Fruit fly (Drosophila melanogaster) whole organism: ENCODE measurements around the gene Sgs8.

Source experiments
- CG8478 ChIP-seq: fragments of >200 bp; optimal IDR thresholded peaks from 2 replicates; lab custom pipeline; 2018; ENCODE audit warnings: inconsistent platforms
- Dll ChIP-seq: fragments of >200 bp; optimal IDR thresholded peaks from 2 replicates; lab custom pipeline; 2017
- EcR ChIP-seq, 2 experiments: fragments of >200 bp; optimal IDR thresholded peaks; 2 replicates each; lab custom pipeline; 2017; ENCODE audit warnings: missing biosample characterization in 2 of 2, missing genetic modification characterization in 2 of 2, missing genetic modification reagents in 2 of 2
- pan ChIP-seq: fragments of >200 bp; optimal IDR thresholded peaks from 2 replicates; lab custom pipeline; 2017
- psq ChIP-seq: fragments of >200 bp; optimal IDR thresholded peaks from 2 replicates; lab custom pipeline; 2017
- usp ChIP-seq: fragments of >200 bp; optimal IDR thresholded peaks from 2 replicates; lab custom pipeline; 2017; ENCODE audit warnings: missing biosample characterization, missing genetic modification characterization, mixed read lengths

The Sgs8 gene

DNA sequence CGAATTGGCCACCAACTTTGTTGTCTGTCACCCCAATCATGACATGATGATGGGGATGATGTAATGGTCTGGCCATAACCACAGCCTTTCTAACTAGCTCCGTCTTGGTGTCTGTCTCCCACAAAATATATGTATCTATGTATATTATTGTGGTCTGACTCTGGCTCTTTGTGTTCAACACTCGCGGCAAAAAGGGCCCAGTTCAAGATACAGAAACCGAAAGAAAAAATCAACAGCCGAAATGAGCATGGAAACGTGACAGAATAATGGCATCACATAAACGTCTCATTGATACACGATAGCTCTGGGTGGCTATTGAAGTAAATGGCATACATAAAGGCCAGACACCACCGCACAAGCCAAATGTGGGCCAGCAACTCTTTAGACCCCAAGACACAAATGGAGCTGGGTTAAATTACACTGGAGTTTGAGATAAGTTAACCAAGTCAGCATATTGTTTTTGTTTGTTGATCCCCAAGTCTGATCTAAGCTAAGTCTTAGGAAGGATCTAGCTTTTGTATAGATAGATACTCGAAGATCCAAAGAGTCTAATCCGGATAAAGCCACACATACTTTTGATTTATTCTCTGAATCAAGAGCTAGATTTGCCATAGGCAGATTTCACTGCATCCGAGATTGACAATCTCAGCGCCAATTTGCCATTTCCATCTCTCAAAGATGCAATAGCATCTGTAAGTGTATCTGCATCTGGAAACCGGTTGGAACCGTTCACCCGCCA is 23.0 kb upstream of the Sgs8 start:
- no peak for TF ChIP-seq usp
- no peak for TF ChIP-seq CG8478 (lab: Kevin White, UChicago)
- TF ChIP-seq psq (lab: Kevin White, UChicago) = no peak
- TF ChIP-seq EcR (GFP tag; optimal IDR thresholded peaks at IDR 0.05; lab: Kevin White, UChicago) = no peak
- TF ChIP-seq pan (lab: Kevin White, UChicago) = no peak
- no peak for TF ChIP-seq Dll (lab: Kevin White, UChicago)

DNA sequence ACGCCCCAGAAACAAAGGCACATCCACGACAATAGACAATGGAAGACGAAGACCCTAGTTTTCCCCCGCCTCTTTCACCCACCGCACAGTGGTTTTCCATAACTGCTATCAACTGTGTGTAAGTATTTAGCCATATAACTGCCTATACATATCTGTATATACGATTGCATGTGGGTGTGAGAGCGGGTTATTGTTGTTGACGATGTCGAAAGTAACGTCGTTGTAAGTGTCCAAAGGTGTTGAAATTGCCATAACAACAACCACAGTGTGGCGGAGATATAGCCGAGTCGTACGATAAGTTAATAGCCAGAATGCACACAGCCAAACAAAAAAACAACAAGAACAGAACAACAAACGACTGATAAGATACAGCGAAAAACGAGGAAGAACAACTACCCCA is 22.1 kb upstream of the Sgs8 start:
- no peak for TF ChIP-seq pan (lab: Kevin White, UChicago)

DNA sequence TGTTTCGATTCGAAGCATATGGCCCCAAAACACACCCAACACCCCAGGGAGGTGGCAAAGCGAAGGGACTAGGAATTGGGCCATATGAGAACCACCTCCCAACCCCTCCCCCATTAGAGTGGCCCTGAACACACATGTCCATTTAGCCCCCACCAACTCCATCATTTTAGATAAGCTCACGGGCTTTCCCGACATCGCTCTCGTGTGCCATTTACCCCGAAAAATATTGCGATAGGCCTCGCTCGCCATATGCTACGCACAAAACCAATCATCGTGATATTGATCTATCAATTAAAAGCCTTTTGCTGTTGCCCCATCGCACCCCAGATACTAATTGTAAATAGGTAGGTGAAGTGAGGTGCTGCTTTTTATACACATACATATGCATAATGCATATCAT is 21.2 kb upstream of the Sgs8 start:
- TF ChIP-seq usp = no peak
- no peak for TF ChIP-seq psq (lab: Kevin White, UChicago)
- TF ChIP-seq Dll (lab: Kevin White, UChicago) = no peak
- TF ChIP-seq EcR (GFP tag; optimal IDR thresholded peaks at IDR 0.05; lab: Kevin White, UChicago) = no peak
- TF ChIP-seq pan (lab: Kevin White, UChicago) = no peak
- TF ChIP-seq CG8478 (lab: Kevin White, UChicago) = no peak

DNA sequence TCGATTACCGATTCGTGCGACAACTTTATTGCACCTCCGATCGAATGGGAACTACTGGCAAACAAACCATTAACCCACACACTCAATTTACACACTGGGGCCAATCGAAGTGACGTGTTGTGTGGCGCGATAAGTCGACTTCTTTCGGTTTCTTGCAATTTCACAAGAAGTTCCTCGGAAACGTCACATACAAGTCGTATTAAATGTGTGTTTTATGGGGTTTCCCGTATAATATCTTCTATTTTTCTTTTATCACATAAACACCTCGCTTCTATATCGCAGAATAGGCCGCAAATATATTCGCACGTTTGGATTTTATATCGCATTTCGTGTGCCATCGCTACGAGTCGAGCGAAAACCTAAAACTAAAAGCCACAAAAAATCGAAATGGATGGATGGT is 20.5 kb upstream of the Sgs8 start:
- TF ChIP-seq EcR (GFP tag; optimal IDR thresholded peaks at IDR 0.05; lab: Kevin White, UChicago) = no peak
- TF ChIP-seq usp = no peak
- no peak for TF ChIP-seq pan (lab: Kevin White, UChicago)
- no peak for TF ChIP-seq Dll (lab: Kevin White, UChicago)
- no peak for TF ChIP-seq CG8478 (lab: Kevin White, UChicago)
- TF ChIP-seq psq (lab: Kevin White, UChicago) = no peak

DNA sequence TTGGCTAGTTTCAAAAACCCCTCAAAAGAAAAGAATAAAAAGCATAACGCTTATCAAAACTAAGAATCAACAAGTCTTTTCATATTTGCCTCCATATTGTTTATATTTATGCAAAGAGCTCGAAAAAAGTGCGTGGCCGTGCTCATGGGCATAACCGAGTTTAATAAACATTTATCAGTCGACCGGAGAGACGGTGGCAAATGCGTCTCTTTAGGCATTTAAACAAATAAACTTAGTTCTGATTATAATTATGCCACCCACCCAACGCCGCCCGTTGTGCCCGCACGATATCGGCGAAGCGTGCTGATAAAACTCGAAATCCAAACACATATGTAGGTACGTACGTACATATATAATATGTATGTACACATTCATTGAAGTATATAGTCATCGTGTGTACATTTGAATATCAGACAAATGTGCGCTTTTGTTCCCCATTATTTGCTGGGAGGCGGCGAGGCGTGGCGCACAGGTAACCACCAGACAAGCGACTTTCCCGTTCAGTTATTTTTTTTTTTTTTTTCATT is 19.3 kb upstream of the Sgs8 start:
- no peak for TF ChIP-seq psq (lab: Kevin White, UChicago)
- no peak for TF ChIP-seq usp
- no peak for TF ChIP-seq pan (lab: Kevin White, UChicago)
- TF ChIP-seq CG8478 (lab: Kevin White, UChicago) = no peak
- TF ChIP-seq EcR (GFP tag; optimal IDR thresholded peaks at IDR 0.05; lab: Kevin White, UChicago) = no peak
- TF ChIP-seq Dll (lab: Kevin White, UChicago) = no peak

DNA sequence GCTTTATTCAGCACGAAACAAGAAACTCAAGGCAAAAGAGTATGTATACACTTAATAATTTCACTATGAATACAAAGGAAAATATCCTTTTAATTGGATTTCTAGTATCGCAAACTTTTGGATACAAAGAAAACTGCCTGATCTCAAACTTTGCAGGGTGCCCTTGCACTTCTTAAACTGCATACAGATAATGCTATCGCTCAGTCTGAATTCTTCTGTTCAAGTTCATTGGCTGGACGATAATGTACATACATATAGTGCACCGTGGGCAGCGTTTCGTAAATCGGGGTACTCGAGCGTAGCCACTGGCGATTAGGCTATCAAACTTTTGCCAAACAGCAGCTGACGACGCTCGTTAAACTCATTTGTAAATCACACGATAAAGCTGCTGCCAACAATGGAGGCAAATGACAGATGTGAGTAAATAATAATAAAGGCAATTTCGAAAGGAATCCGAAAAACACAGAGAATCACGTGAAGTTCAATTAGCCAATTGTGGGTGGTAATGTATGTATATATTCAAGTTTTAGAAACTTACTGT is 17.5 kb upstream of the Sgs8 start:
- TF ChIP-seq CG8478 (lab: Kevin White, UChicago) (no peak), EcR (GFP tag; optimal IDR thresholded peaks at IDR 0.05; lab: Kevin White, UChicago) (no peak), psq (lab: Kevin White, UChicago) (no peak), pan (lab: Kevin White, UChicago) (no peak), usp (no peak), Dll (lab: Kevin White, UChicago) (no peak)

DNA sequence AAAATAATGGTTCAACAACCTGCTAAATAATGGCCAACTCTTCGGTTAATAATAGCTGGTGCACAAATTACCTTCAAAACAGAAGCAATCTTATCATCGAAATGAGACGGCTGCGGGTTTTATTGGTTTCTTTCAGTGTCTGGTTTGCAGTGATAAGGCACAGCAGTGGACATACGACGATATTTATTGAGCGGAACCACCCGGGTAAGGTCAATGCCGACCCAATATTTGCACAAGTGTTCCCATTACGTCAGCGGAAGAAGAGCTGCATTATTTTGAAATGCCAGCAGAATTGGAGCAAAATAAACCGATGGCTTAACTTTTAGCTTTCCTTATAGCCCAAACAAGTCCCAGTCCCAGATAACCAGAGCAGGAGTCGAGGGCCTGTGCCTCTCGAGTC is 16.6 kb upstream of the Sgs8 start:
- TF ChIP-seq usp = no peak
- no peak for TF ChIP-seq Dll (lab: Kevin White, UChicago)
- no peak for TF ChIP-seq psq (lab: Kevin White, UChicago)
- no peak for TF ChIP-seq pan (lab: Kevin White, UChicago)
- no peak for TF ChIP-seq CG8478 (lab: Kevin White, UChicago)
- no peak for TF ChIP-seq EcR (GFP tag; optimal IDR thresholded peaks at IDR 0.05; lab: Kevin White, UChicago)

DNA sequence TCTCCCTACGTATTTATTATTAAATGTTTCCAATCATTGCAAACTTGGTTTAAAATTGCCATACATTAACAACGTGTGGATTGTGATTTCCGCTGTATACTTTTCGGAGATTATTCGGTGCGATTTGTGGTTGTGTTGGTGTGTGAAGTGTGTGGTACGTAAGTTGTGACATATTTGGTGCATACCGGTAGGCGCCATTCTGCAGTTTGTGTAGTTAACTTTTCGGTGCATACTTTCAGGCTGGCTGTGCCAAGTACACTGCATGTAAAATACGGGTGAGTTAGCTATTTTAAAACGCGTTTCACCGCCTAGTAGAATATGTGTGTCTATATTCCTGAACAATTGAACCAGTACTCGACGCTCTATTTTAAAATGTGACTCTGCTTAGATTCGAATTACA is 14.1 kb upstream of the Sgs8 start:
- TF ChIP-seq Dll (lab: Kevin White, UChicago) (no peak), psq (lab: Kevin White, UChicago) (no peak), EcR (GFP tag; optimal IDR thresholded peaks at IDR 0.05; lab: Kevin White, UChicago) (no peak), usp (no peak), CG8478 (lab: Kevin White, UChicago) (no peak), pan (lab: Kevin White, UChicago) (no peak)

DNA sequence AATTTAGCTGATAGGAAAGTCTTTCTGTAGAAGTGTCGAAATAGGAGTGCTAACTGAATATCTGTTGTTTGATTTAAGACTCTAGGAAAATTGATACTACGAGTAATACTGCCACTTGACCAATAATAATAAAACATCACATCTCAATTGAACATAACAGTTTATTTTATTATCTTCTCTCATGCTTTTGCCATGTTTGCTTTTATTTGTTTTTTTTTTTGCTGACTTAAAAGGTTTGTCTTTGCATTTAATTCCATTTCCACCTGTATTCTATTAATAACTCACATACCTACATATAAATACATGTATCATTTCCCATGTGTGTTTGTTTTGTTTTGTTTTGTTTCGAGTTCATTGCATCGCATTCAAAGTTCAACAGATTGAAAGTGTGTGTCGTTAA is 13.4 kb upstream of the Sgs8 start, which contains the start of the genes CG11714 and Fuca:
Gene CG11714 (minus strand): TSS at position 101 of the 400 bp plus-strand sequence.
Gene Fuca (minus strand): TSS at position 101 of the 400 bp plus-strand sequence.
- no peak for TF ChIP-seq pan (lab: Kevin White, UChicago)
- TF ChIP-seq Dll (lab: Kevin White, UChicago) = no peak
- no peak for TF ChIP-seq psq (lab: Kevin White, UChicago)
- no peak for TF ChIP-seq usp
- TF ChIP-seq CG8478 (lab: Kevin White, UChicago) = no peak
- no peak for TF ChIP-seq EcR (GFP tag; optimal IDR thresholded peaks at IDR 0.05; lab: Kevin White, UChicago)

DNA sequence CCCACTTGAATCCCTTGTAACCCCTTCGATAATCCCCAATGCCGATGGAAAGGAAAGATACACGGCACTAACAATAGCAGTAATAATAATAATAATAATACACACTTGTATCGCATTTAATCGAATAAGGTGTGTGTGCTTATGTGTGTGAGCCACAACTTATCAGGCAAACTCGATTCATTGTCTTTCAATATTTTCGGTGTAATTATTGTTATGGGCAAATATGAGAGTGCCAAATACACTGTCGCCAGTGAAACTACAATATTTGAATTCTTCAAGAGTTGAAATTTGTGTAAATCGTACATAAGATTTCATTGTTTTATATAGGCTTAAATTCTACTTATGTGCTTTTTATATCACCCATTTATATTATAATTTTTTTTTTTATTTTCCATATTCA is 7.0 kb upstream of the Sgs8 start:
- TF ChIP-seq psq (lab: Kevin White, UChicago) = no peak
- TF ChIP-seq CG8478 (lab: Kevin White, UChicago) = no peak
- no peak for TF ChIP-seq Dll (lab: Kevin White, UChicago)
- no peak for TF ChIP-seq EcR (GFP tag; optimal IDR thresholded peaks at IDR 0.05; lab: Kevin White, UChicago)
- no peak for TF ChIP-seq usp
- no peak for TF ChIP-seq pan (lab: Kevin White, UChicago)

DNA sequence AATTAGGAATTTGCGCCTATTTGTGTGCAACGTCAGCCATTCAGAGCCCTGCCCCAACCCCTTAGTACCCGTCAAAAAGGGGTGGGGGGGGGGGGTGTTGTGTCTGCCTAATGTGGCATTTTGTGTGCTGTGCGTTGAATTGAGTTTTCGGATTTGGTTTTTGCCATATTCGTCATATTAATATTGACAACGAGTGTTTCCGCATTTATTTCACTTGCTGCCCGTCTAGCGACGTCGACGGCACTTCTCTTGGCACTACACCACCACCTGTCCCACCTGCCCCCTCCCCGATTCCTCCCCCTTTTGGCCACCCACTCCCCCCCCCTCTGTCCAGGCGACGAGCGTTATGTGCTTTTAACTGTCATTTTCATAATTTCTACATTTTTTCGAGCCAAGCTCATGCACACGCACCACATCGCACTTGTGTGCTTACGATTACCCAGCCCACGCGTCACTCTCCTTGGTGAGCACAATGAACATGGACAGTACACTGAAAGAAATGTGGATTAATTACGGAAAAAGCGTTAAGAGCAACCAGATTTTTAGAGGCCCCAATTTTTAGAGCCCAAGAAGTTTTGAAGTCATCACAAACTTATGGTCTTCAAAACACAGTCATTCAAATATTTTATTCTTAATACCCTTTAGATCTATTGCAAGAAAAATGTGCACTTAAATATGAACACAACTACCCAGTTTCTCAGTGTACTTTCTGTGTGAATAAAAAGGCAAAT is 6.3 kb upstream of the Sgs8 start:
- TF ChIP-seq usp (no peak), Dll (lab: Kevin White, UChicago) (no peak), psq (lab: Kevin White, UChicago) (no peak), CG8478 (lab: Kevin White, UChicago) (no peak), pan (lab: Kevin White, UChicago) (no peak)
